Worm (Caenorhabditis elegans): ENCODE results near the gene M03E7.3.

The M03E7.3 gene

DNA sequence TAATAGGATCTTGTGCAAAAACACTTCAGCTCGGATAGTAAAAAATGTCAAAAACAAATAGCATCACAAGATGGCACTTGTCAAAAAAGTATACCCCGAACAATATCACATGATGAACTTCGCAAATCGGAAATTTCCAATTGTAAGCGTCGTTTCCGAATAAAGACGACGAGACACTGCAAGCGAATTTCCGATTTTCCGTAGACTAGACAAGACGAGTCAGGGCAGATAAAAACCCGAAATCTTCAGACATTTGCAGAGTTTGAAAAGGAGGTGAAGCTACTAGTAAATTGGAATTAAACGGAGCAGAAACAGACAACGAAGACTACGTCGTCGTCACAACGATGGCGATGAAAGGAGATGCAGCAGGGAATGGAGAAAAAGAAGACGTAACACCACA, 43.1 kb upstream of the M03E7.3 start:
- TF ChIP-seq fkh-10 (GFP tag; optimal IDR thresholded peaks at IDR 0.05) (peak; percentile 76), zag-1 (tag; optimal IDR thresholded peaks at IDR 0.05) (no peak)

DNA sequence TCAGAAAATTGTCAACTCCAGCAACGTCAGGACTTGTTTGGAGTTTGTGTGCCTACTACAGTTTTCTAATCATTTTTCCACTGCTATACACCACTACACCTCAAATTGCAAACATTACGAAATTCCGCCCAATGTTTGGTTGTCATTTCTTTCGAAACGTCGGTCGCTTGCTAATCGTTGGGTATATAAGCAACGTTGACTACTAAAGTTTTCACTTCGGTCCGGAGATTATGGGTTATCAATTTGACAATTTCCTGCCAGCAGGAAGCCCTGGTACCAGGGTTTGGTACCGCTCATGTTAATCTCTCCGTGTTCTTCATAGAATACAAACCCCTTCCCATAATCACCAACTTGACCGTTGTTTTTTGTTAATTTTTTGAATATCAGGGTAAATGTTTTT, 38.8 kb upstream of the M03E7.3 start:
- no peak for TF ChIP-seq Y105C5A.15 (GFP tag; IDR thresholded peaks at IDR 0.05)
- TF ChIP-seq tag-97 (GFP tag; IDR thresholded peaks at IDR 0.05): no peak
- peak; percentile 64; the same call in 1 of the 2 replicates for TF ChIP-seq lin-1 (GFP tag; IDR thresholded peaks at IDR 0.05)
- no peak for TF ChIP-seq Y75B8A.6 (GFP tag; IDR thresholded peaks at IDR 0.05)
- no peak for TF ChIP-seq cey-2 (tag; optimal IDR thresholded peaks at IDR 0.05; ENCODE audit: borderline replicate concordance, insufficient read depth)
- TF ChIP-seq lsy-2 (tag; optimal IDR thresholded peaks at IDR 0.05): peak in 1 of 2 experiments; percentile 79
- TF ChIP-seq zag-1 (tag; optimal IDR thresholded peaks at IDR 0.05): no peak
- no peak for TF ChIP-seq saeg-2 (GFP tag; IDR thresholded peaks at IDR 0.05)
- TF ChIP-seq dmd-8 (GFP tag; IDR thresholded peaks at IDR 0.05): peak; percentile 68; the same call in 1 of the 2 replicates
- TF ChIP-seq Y5F2A.4 (GFP tag; optimal IDR thresholded peaks at IDR 0.05): no peak
- no peak for TF ChIP-seq R02D3.7 (tag; optimal IDR thresholded peaks at IDR 0.05)
- peak; percentile 91 for TF ChIP-seq snpc-4 (tag; optimal IDR thresholded peaks at IDR 0.05)
- no peak for TF ChIP-seq nhr-237 (tag; optimal IDR thresholded peaks at IDR 0.05)
- no peak for TF ChIP-seq lin-39 (tag; optimal IDR thresholded peaks at IDR 0.05)
- TF ChIP-seq nhr-10 (tag; optimal IDR thresholded peaks at IDR 0.05): no peak
- no peak for TF ChIP-seq D1046.2 (GFP tag; IDR thresholded peaks at IDR 0.05)
- no peak for TF ChIP-seq Y48G9A.11 (GFP tag; IDR thresholded peaks at IDR 0.05)
- no peak for TF ChIP-seq madf-5 (GFP tag; IDR thresholded peaks at IDR 0.05)
- no peak for TF ChIP-seq mdt-29 (GFP tag; IDR thresholded peaks at IDR 0.05)
- no peak for TF ChIP-seq lin-15B (tag; optimal IDR thresholded peaks at IDR 0.05)
- no peak for TF ChIP-seq zfp-2 (tag; optimal IDR thresholded peaks at IDR 0.05)
- no peak for TF ChIP-seq ZK546.5 (tag; optimal IDR thresholded peaks at IDR 0.05)
- TF ChIP-seq attf-4 (tag; optimal IDR thresholded peaks at IDR 0.05): no peak
- TF ChIP-seq nhr-6 (tag; optimal IDR thresholded peaks at IDR 0.05): peak; percentile 9
- peak; percentile 54 for TF ChIP-seq lin-38 (GFP tag; IDR thresholded peaks at IDR 0.05)
- peak; percentile 35 for TF ChIP-seq mxl-3 (GFP tag; optimal IDR thresholded peaks at IDR 0.05)
- no peak for TF ChIP-seq unc-62 (GFP tag; optimal IDR thresholded peaks at IDR 0.05 in 1 of 2)
- TF ChIP-seq unc-62 (tag; optimal IDR thresholded peaks at IDR 0.05): no peak
- TF ChIP-seq F37D6.2 (tag; optimal IDR thresholded peaks at IDR 0.05): no peak
- TF ChIP-seq F10B5.3 (tag; optimal IDR thresholded peaks at IDR 0.05): no peak
- peak; percentile 25 for TF ChIP-seq nhr-77 (tag; optimal IDR thresholded peaks at IDR 0.05)
- no peak for TF ChIP-seq hmg-1.1 (GFP tag; IDR thresholded peaks at IDR 0.05)
- no peak for TF ChIP-seq vab-7 (GFP tag; IDR thresholded peaks at IDR 0.05)
- TF ChIP-seq nhr-48 (tag; optimal IDR thresholded peaks at IDR 0.05): peak; percentile 55
- TF ChIP-seq php-3 (GFP tag; IDR thresholded peaks at IDR 0.05): 0 out of 2 replicates have a peak, but pooled peaks have one; percentile 25
- TF ChIP-seq ceh-32 (tag; optimal IDR thresholded peaks at IDR 0.05; ENCODE audit: poor library complexity): no peak
- TF ChIP-seq fkh-10 (GFP tag; optimal IDR thresholded peaks at IDR 0.05): no peak
- no peak for TF ChIP-seq F49E8.2 (tag; optimal IDR thresholded peaks at IDR 0.05; ENCODE audit: borderline replicate concordance)
- no peak for TF ChIP-seq mdl-1 (tag; optimal IDR thresholded peaks at IDR 0.05)
- peak; percentile 96 for TF ChIP-seq dve-1 (tag; optimal IDR thresholded peaks at IDR 0.05; ENCODE audit: insufficient read depth)
- peak; percentile 23 for TF ChIP-seq lin-13 (GFP tag; optimal IDR thresholded peaks at IDR 0.05)
- TF ChIP-seq nhr-76 (tag; optimal IDR thresholded peaks at IDR 0.05): no peak
- TF ChIP-seq ztf-11 (tag; optimal IDR thresholded peaks at IDR 0.05): no peak
- TF ChIP-seq ceh-28 (tag; optimal IDR thresholded peaks at IDR 0.05): no peak
- TF ChIP-seq spr-1 (tag; optimal IDR thresholded peaks at IDR 0.05): no peak
- no peak for TF ChIP-seq ceh-82 (tag; optimal IDR thresholded peaks at IDR 0.05)
- TF ChIP-seq daf-19 (GFP tag; conservative IDR thresholded peaks at IDR 0.05): 0 out of 2 replicates have a peak, but pooled peaks have one; percentile 56
- TF ChIP-seq dmd-9 (GFP tag; IDR thresholded peaks at IDR 0.05): no peak
- no peak for TF ChIP-seq skn-1 (tag; optimal IDR thresholded peaks at IDR 0.05)
- TF ChIP-seq nhr-42 (GFP tag; IDR thresholded peaks at IDR 0.05): peak; percentile 60; the same call in 1 of the 2 replicates
- TF ChIP-seq pqm-1 (tag; optimal IDR thresholded peaks at IDR 0.05): peak; percentile 47
